Worm (Caenorhabditis elegans): Measurements from ENCODE around the gene trpp-4.

DNA sequence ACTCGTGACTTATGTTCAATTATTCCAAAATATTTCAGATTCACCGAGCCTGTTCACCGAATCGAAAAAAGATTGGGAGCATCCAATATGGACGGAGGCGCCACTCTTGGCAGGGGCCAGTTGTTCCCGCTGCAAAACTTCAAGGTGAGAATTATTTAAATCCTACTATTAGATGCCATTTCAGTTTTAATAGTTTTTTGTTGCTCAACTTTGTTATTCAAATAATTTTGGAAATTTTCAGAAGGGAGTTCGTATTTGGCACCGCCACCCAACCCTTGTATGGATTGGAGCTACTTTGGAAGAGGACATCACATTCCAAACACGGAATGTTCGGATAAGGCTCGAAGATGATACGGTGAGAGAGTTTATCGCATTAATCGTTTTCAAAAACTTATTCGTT lies 14.0 kb upstream of the trpp-4 start, which contains the start of gene hum-2:
- TF ChIP-seq unc-86 (tag; optimal IDR thresholded peaks at IDR 0.05) (no peak), lim-6 (tag; optimal IDR thresholded peaks at IDR 0.05) (no peak)
